Fruit fly (Drosophila melanogaster) whole organism, adult: ENCODE results near the gene brv3.
A peak's percentile ranks its signal among the peaks of the same experiment; 100 is the strongest.

Source experiments
- CG11617 ChIP-seq: fragments of 200-800 bp; sonication (Bioruptor generic); optimal IDR thresholded peaks from 2 replicates; lab custom pipeline; 2017; ENCODE audit warnings: mild to moderate bottlenecking, missing biosample characterization, missing genetic modification reagents, missing genetic modification characterization
- CG12768 ChIP-seq: fragments of 200-800 bp; sonication (Bioruptor generic); optimal IDR thresholded peaks from 2 replicates; lab custom pipeline; 2017; ENCODE audit warnings: missing biosample characterization, missing genetic modification characterization, mild to moderate bottlenecking, moderate library complexity, missing genetic modification reagents
- CG14711 ChIP-seq: fragments of 200-800 bp; sonication (Bioruptor generic); optimal IDR thresholded peaks from 2 replicates; lab custom pipeline; 2018; ENCODE audit warnings: missing biosample characterization, mild to moderate bottlenecking, missing genetic modification characterization, moderate library complexity
- CG1620 ChIP-seq: fragments of 200-800 bp; sonication (Bioruptor generic); optimal IDR thresholded peaks from 2 replicates; lab custom pipeline; 2016; ENCODE audit warnings: missing biosample characterization, missing genetic modification characterization
- CG33017 ChIP-seq: fragments of 200-800 bp; sonication (Bioruptor generic); optimal IDR thresholded peaks from 2 replicates; lab custom pipeline; 2018; ENCODE audit warnings: missing biosample characterization, mild to moderate bottlenecking, missing genetic modification characterization, moderate library complexity
- CG5204 ChIP-seq: fragments of 200-800 bp; sonication (Bioruptor generic); optimal IDR thresholded peaks from 2 replicates; lab custom pipeline; 2016; ENCODE audit warnings: missing biosample characterization, missing genetic modification characterization
- CG7045 ChIP-seq: fragments of 200-800 bp; sonication (Bioruptor generic); optimal IDR thresholded peaks from 2 replicates; lab custom pipeline; 2017; ENCODE audit warnings: missing biosample characterization, mild to moderate bottlenecking, missing genetic modification characterization
- CG7101 ChIP-seq: fragments of 200-800 bp; sonication (Bioruptor generic); optimal IDR thresholded peaks from 2 replicates; lab custom pipeline; 2018; ENCODE audit warnings: missing biosample characterization, mild to moderate bottlenecking, missing genetic modification characterization, moderate library complexity
- Clk ChIP-seq: fragments of 200-800 bp; sonication (Bioruptor generic); optimal IDR thresholded peaks from 2 replicates; lab custom pipeline; 2017; ENCODE audit warnings: missing biosample characterization, missing genetic modification characterization
- Crg-1 ChIP-seq: fragments of 200-800 bp; sonication (Bioruptor generic); optimal IDR thresholded peaks from 2 replicates; lab custom pipeline; 2016; ENCODE audit warnings: missing biosample characterization, missing genetic modification characterization
- Hr96 ChIP-seq: fragments of 200-800 bp; sonication (Bioruptor generic); optimal IDR thresholded peaks from 2 replicates; lab custom pipeline; 2016; ENCODE audit warnings: missing biosample characterization, missing genetic modification characterization
- Mnt ChIP-seq: fragments of 200-800 bp; sonication (Bioruptor generic); optimal IDR thresholded peaks from 2 replicates; lab custom pipeline; 2016; ENCODE audit warnings: missing biosample characterization, mild to moderate bottlenecking, missing genetic modification characterization
- bab1 ChIP-seq: fragments of 200-800 bp; sonication (Bioruptor generic); optimal IDR thresholded peaks from 3 replicates; lab custom pipeline; 2019; ENCODE audit warnings: missing biosample characterization, mild to moderate bottlenecking, missing genetic modification characterization, moderate library complexity
- cic ChIP-seq: fragments of 200-800 bp; sonication (Bioruptor generic); optimal IDR thresholded peaks from 2 replicates; lab custom pipeline; 2017; ENCODE audit warnings: missing biosample characterization, mild to moderate bottlenecking, missing genetic modification characterization, moderate library complexity
- cnc ChIP-seq, 2 experiments: fragments of >200 bp; optimal IDR thresholded peaks; 2 replicates each; lab custom pipeline; 2017
- kay ChIP-seq: fragments of 200-800 bp; sonication (Bioruptor generic); peaks from one replicate; lab custom pipeline; 2016; ENCODE audit warnings: missing biosample characterization, missing genetic modification characterization, borderline replicate concordance
- ovo ChIP-seq: fragments of 200-800 bp; sonication (Bioruptor generic); optimal IDR thresholded peaks from 2 replicates; lab custom pipeline; 2016; ENCODE audit warnings: missing biosample characterization, missing genetic modification characterization
- pad ChIP-seq: fragments of 200-800 bp; sonication (Bioruptor generic); optimal IDR thresholded peaks from 3 replicates; lab custom pipeline; 2017; ENCODE audit warnings: missing biosample characterization, missing genetic modification characterization, mild to moderate bottlenecking, moderate library complexity, missing genetic modification reagents
- tj ChIP-seq: fragments of 200-800 bp; sonication (Bioruptor generic); optimal IDR thresholded peaks from 3 replicates; lab custom pipeline; 2017; ENCODE audit warnings: missing biosample characterization, mild to moderate bottlenecking, missing genetic modification characterization, moderate library complexity
- toe ChIP-seq: fragments of 200-800 bp; sonication (Bioruptor generic); optimal IDR thresholded peaks from 2 replicates; lab custom pipeline; 2016; ENCODE audit warnings: missing biosample characterization, missing genetic modification characterization

brv3 gene

dm6 chrX:2648959-2649358, 24.6 kb upstream of the brv3 start:
- TF ChIP-seq kay: peak; percentile 74
- TF ChIP-seq CG5204 (GFP tag; lab: Kevin White, UChicago): no peak

dm6 chrX:2647950-2648613, 23.7 kb upstream of the brv3 start:
- TF ChIP-seq CG33017 (tag; lab: Kevin White, UChicago) (no peak), Hr96 (no peak), CG5204 (GFP tag; lab: Kevin White, UChicago) (no peak), toe (GFP tag; lab: Kevin White, UChicago) (no peak), CG7045 (no peak), cnc (optimal IDR thresholded peaks at IDR 0.05; lab: Kevin White, UChicago) (no peak)

dm6 chrX:2647472-2647883, 23.1 kb upstream of the brv3 start:
- no peak for TF ChIP-seq CG5204 (GFP tag; lab: Kevin White, UChicago)
- peak; percentile 34 for TF ChIP-seq kay

dm6 chrX:2646022-2646761, 21.8 kb upstream of the brv3 start:
- TF ChIP-seq Clk (GFP tag; lab: Kevin White, UChicago) (peak; percentile 77), kay (peak; percentile 56), pad (peak; percentile 83), bab1 (GFP tag; lab: Kevin White, UChicago) (peak; percentile 95), CG1620 (peak; percentile 84), CG12768 (GFP tag; lab: Kevin White, UChicago) (peak; percentile 85), Crg-1 (GFP tag; lab: Kevin White, UChicago) (peak; percentile 66), CG7101 (tag; lab: Kevin White, UChicago) (peak; percentile 94), CG11617 (GFP tag; lab: Kevin White, UChicago) (peak; percentile 95), cnc (optimal IDR thresholded peaks at IDR 0.05; lab: Kevin White, UChicago) (no peak), toe (GFP tag; lab: Kevin White, UChicago) (peak; percentile 49), CG33017 (tag; lab: Kevin White, UChicago) (peak; percentile 88), Hr96 (peak; percentile 93), CG5204 (GFP tag; lab: Kevin White, UChicago) (peak; percentile 89), Mnt (GFP tag; lab: Kevin White, UChicago) (peak; percentile 84), cic (GFP tag; lab: Kevin White, UChicago) (peak; percentile 69), tj (GFP tag; lab: Kevin White, UChicago) (peak; percentile 83), CG14711 (tag; lab: Kevin White, UChicago) (peak; percentile 88), ovo (GFP tag; lab: Kevin White, UChicago) (peak; percentile 46), CG7045 (peak; percentile 93)

dm6 chrX:2645593-2645992, 21.2 kb upstream of the brv3 start:
- no peak for TF ChIP-seq CG5204 (GFP tag; lab: Kevin White, UChicago)
- no peak for TF ChIP-seq Crg-1 (GFP tag; lab: Kevin White, UChicago)
- TF ChIP-seq CG12768 (GFP tag; lab: Kevin White, UChicago): no peak
- no peak for TF ChIP-seq Hr96
- no peak for TF ChIP-seq cic (GFP tag; lab: Kevin White, UChicago)
- no peak for TF ChIP-seq ovo (GFP tag; lab: Kevin White, UChicago)
- TF ChIP-seq CG11617 (GFP tag; lab: Kevin White, UChicago): no peak

- TF ChIP-seq bab1 (GFP tag; lab: Kevin White, UChicago) (peak; percentile 1), cic (GFP tag; lab: Kevin White, UChicago) (peak; percentile 21), toe (GFP tag; lab: Kevin White, UChicago) (no peak), CG14711 (tag; lab: Kevin White, UChicago) (no peak), Hr96 (no peak), Crg-1 (GFP tag; lab: Kevin White, UChicago) (no peak), cnc (optimal IDR thresholded peaks at IDR 0.05; lab: Kevin White, UChicago) (no peak), CG5204 (GFP tag; lab: Kevin White, UChicago) (no peak), tj (GFP tag; lab: Kevin White, UChicago) (peak; percentile 75), ovo (GFP tag; lab: Kevin White, UChicago) (no peak), CG7101 (tag; lab: Kevin White, UChicago) (peak; percentile 30), pad (peak; percentile 34), Mnt (GFP tag; lab: Kevin White, UChicago) (peak; percentile 34), CG33017 (tag; lab: Kevin White, UChicago) (no peak), Clk (GFP tag; lab: Kevin White, UChicago) (no peak), CG11617 (GFP tag; lab: Kevin White, UChicago) (peak; percentile 36), CG12768 (GFP tag; lab: Kevin White, UChicago) (peak; percentile 23), kay (no peak), CG7045 (no peak), CG1620 (no peak)
These were observed 18.4 kb upstream of the brv3 start for dm6 chrX:2642484-2643379.
